Fruit fly (Drosophila melanogaster) whole organism, embryonic: Measurements from ENCODE around the gene CG43679.

Experiments used
- Asciz ChIP-seq: fragments of 200-800 bp; sonication (Bioruptor generic); optimal IDR thresholded peaks from 2 replicates; lab custom pipeline; 2017; ENCODE audit warnings: missing biosample characterization, mild to moderate bottlenecking, missing genetic modification characterization, missing genetic modification reagents
- Atf6 ChIP-seq: fragments of 200-800 bp; sonication (Bioruptor generic); IDR thresholded peaks from 2 replicates; pipeline ENCODE4 v1.3.6; 2022; ENCODE audit warnings: missing biosample characterization, missing genetic modification characterization
- CG10209 ChIP-seq: fragments of 200-800 bp; sonication (Bioruptor generic); optimal IDR thresholded peaks from 3 replicates; lab custom pipeline; 2017; ENCODE audit warnings: missing biosample characterization, mild to moderate bottlenecking, missing genetic modification characterization, missing genetic modification reagents
- CG10462 ChIP-seq: fragments of 200-800 bp; sonication (Bioruptor generic); optimal IDR thresholded peaks from 2 replicates; lab custom pipeline; 2016; ENCODE audit warnings: missing biosample characterization, missing genetic modification characterization
- CG10959 ChIP-seq: fragments of 200-800 bp; sonication (Bioruptor generic); IDR thresholded peaks from 2 replicates; pipeline ENCODE4 v1.3.6; 2022; ENCODE audit warnings: missing biosample characterization, missing genetic modification characterization
- CG11696 ChIP-seq: fragments of 200-800 bp; sonication (Bioruptor generic); IDR thresholded peaks from 2 replicates; pipeline ENCODE4 v1.3.6; 2022; ENCODE audit warnings: missing biosample characterization, missing genetic modification characterization
- CG12942 ChIP-seq: fragments of 200-800 bp; sonication (Bioruptor generic); optimal IDR thresholded peaks from 3 replicates; lab custom pipeline; 2016; ENCODE audit warnings: missing biosample characterization, missing genetic modification characterization
- CG14860 ChIP-seq: fragments of 200-800 bp; sonication (Bioruptor generic); IDR thresholded peaks from 3 replicates; pipeline ENCODE4 v1.3.6; 2022; ENCODE audit warnings: missing biosample characterization, missing genetic modification characterization; ENCODE audit not compliant: partially characterized antibody
- CG15269 ChIP-seq: fragments of 200-800 bp; sonication (Bioruptor generic); optimal IDR thresholded peaks from 2 replicates; lab custom pipeline; 2018; ENCODE audit warnings: missing biosample characterization, mild to moderate bottlenecking, missing genetic modification characterization, moderate library complexity
- CG17361 ChIP-seq: fragments of 200-800 bp; sonication (Bioruptor generic); IDR thresholded peaks from 3 replicates; pipeline ENCODE4 v1.3.6; 2022; ENCODE audit warnings: missing biosample characterization, missing genetic modification characterization
- CG17802 ChIP-seq: fragments of 200-800 bp; sonication (Bioruptor generic); optimal IDR thresholded peaks from 2 replicates; lab custom pipeline; 2018; ENCODE audit warnings: missing biosample characterization, mild to moderate bottlenecking, missing genetic modification characterization, moderate library complexity
- CG2202 ChIP-seq: fragments of 200-800 bp; sonication (Bioruptor generic); optimal IDR thresholded peaks from 2 replicates; lab custom pipeline; 2018; ENCODE audit warnings: missing biosample characterization, mild to moderate bottlenecking, missing genetic modification characterization
- CG3281 ChIP-seq: fragments of 200-800 bp; sonication (Bioruptor generic); optimal IDR thresholded peaks from 3 replicates; lab custom pipeline; 2017; ENCODE audit warnings: missing biosample characterization, mild to moderate bottlenecking, missing genetic modification characterization
- CG33213 ChIP-seq: fragments of 200-800 bp; sonication (Bioruptor generic); optimal IDR thresholded peaks from 3 replicates; lab custom pipeline; 2016; ENCODE audit warnings: missing biosample characterization, missing genetic modification characterization
- CG4360 ChIP-seq: fragments of 200-800 bp; sonication (Bioruptor generic); IDR thresholded peaks from 2 replicates; pipeline ENCODE4 v1.3.6; 2022; ENCODE audit warnings: missing biosample characterization, missing genetic modification characterization
- CG6272 ChIP-seq: fragments of 200-800 bp; sonication (Bioruptor generic); IDR thresholded peaks from 2 replicates; pipeline ENCODE4 v1.3.6; 2022; ENCODE audit warnings: missing biosample characterization, missing genetic modification characterization
- CG6683 ChIP-seq: fragments of 200-800 bp; sonication (Bioruptor generic); optimal IDR thresholded peaks from 2 replicates; lab custom pipeline; 2017; ENCODE audit warnings: missing biosample characterization, mild to moderate bottlenecking, missing genetic modification characterization, missing genetic modification reagents
- CG7963 ChIP-seq: fragments of 200-800 bp; sonication (Bioruptor generic); IDR thresholded peaks from 3 replicates; pipeline ENCODE4 v1.3.6; 2022; ENCODE audit warnings: missing biosample characterization, missing genetic modification characterization; ENCODE audit not compliant: partially characterized antibody
- CG8089 ChIP-seq: fragments of 200-800 bp; sonication (Bioruptor generic); optimal IDR thresholded peaks from 3 replicates; lab custom pipeline; 2016; ENCODE audit warnings: missing biosample characterization, missing genetic modification characterization
- CG8944 ChIP-seq: fragments of 200-800 bp; sonication (Bioruptor generic); optimal IDR thresholded peaks from 3 replicates; lab custom pipeline; 2016; ENCODE audit warnings: missing biosample characterization, missing genetic modification characterization
- CG9797 ChIP-seq: fragments of 200-800 bp; sonication (Bioruptor generic); optimal IDR thresholded peaks from 3 replicates; lab custom pipeline; 2018; ENCODE audit warnings: missing biosample characterization, mild to moderate bottlenecking, missing genetic modification characterization
- CG9932 ChIP-seq: fragments of 200-800 bp; sonication (Bioruptor generic); IDR thresholded peaks from 2 replicates; pipeline ENCODE4 v1.3.6; 2022; ENCODE audit warnings: missing biosample characterization, missing genetic modification characterization
- CHES-1-like ChIP-seq: fragments of 200-800 bp; sonication (Bioruptor generic); optimal IDR thresholded peaks from 2 replicates; lab custom pipeline; 2016; ENCODE audit warnings: missing biosample characterization, missing genetic modification characterization
- Dp ChIP-seq: fragments of 200-800 bp; sonication (Bioruptor generic); optimal IDR thresholded peaks from 2 replicates; lab custom pipeline; 2018; ENCODE audit warnings: missing biosample characterization, mild to moderate bottlenecking, missing genetic modification characterization, moderate library complexity
- Ets97D ChIP-seq: fragments of 200-800 bp; sonication (Bioruptor generic); optimal IDR thresholded peaks from 3 replicates; lab custom pipeline; 2016; ENCODE audit warnings: missing biosample characterization, missing genetic modification characterization
- Hmx ChIP-seq: fragments of 200-800 bp; sonication (Bioruptor generic); optimal IDR thresholded peaks from 2 replicates; lab custom pipeline; 2016; ENCODE audit warnings: missing biosample characterization, missing genetic modification characterization
- Mad ChIP-seq: fragments of 200-800 bp; sonication (Bioruptor generic); optimal IDR thresholded peaks from 2 replicates; lab custom pipeline; 2016; ENCODE audit warnings: missing biosample characterization, missing genetic modification characterization
- NFAT ChIP-seq: fragments of 200-800 bp; sonication (Bioruptor generic); IDR thresholded peaks from 2 replicates; pipeline ENCODE4 v1.3.6; 2022; ENCODE audit warnings: missing biosample characterization, missing genetic modification characterization
- Nf-YB ChIP-seq: fragments of 200-800 bp; sonication (Bioruptor generic); optimal IDR thresholded peaks from 3 replicates; lab custom pipeline; 2019; ENCODE audit warnings: missing biosample characterization, mild to moderate bottlenecking, missing genetic modification characterization, moderate library complexity
- Nf-YC ChIP-seq: fragments of 200-800 bp; optimal IDR thresholded peaks from 3 replicates; lab custom pipeline; 2019; ENCODE audit warnings: missing biosample characterization, mild to moderate bottlenecking, missing genetic modification characterization, moderate library complexity
- Oaz ChIP-seq: fragments of 200-800 bp; sonication (Bioruptor generic); IDR thresholded peaks from 2 replicates; pipeline ENCODE4 v1.3.6; 2022; ENCODE audit warnings: missing biosample characterization, missing genetic modification characterization
- cad ChIP-seq: fragments of >200 bp; optimal IDR thresholded peaks from 2 replicates; lab custom pipeline; 2017; ENCODE audit warnings: missing biosample characterization, missing genetic modification characterization
- cato ChIP-seq: fragments of 200-800 bp; sonication (Bioruptor generic); optimal IDR thresholded peaks from 2 replicates; lab custom pipeline; 2016; ENCODE audit warnings: missing biosample characterization, missing genetic modification characterization, borderline replicate concordance
- crol ChIP-seq: fragments of 200-800 bp; sonication (Bioruptor generic); IDR thresholded peaks from 2 replicates; pipeline ENCODE4 v1.3.6; 2022; ENCODE audit warnings: missing biosample characterization, missing genetic modification characterization
- exex ChIP-seq: fragments of 200-800 bp; sonication (Bioruptor generic); optimal IDR thresholded peaks from 4 replicates; lab custom pipeline; 2018; ENCODE audit warnings: missing biosample characterization, mild to moderate bottlenecking, missing genetic modification characterization, moderate library complexity
- ftz-f1 ChIP-seq: fragments of 200-800 bp; sonication (Bioruptor generic); optimal IDR thresholded peaks from 2 replicates; lab custom pipeline; 2016; ENCODE audit warnings: missing biosample characterization, missing genetic modification characterization
- gt ChIP-seq: fragments of 200-800 bp; sonication (Bioruptor generic); IDR thresholded peaks from 2 replicates; pipeline ENCODE4 v1.3.6; 2022; ENCODE audit warnings: missing biosample characterization, missing genetic modification characterization
- lbe ChIP-seq: fragments of 200-800 bp; sonication (Bioruptor generic); optimal IDR thresholded peaks from 2 replicates; lab custom pipeline; 2016; ENCODE audit warnings: missing biosample characterization, mild to moderate bottlenecking, missing genetic modification characterization
- nmo ChIP-seq: fragments of 200-800 bp; sonication (Bioruptor generic); optimal IDR thresholded peaks from 2 replicates; lab custom pipeline; 2018; ENCODE audit warnings: missing biosample characterization, mild to moderate bottlenecking, missing genetic modification characterization, moderate library complexity
- org-1 ChIP-seq: fragments of 200-800 bp; sonication (Bioruptor generic); optimal IDR thresholded peaks from 2 replicates; lab custom pipeline; 2017; ENCODE audit warnings: missing biosample characterization, missing genetic modification characterization
- ranshi ChIP-seq: fragments of 200-800 bp; sonication (Bioruptor generic); IDR thresholded peaks from 2 replicates; pipeline ENCODE4 v1.3.6; 2022; ENCODE audit warnings: missing biosample characterization, missing genetic modification characterization
- ro ChIP-seq: fragments of 200-800 bp; sonication (Bioruptor generic); IDR thresholded peaks from 2 replicates; pipeline ENCODE4 v1.3.6; 2022; ENCODE audit warnings: missing biosample characterization, missing genetic modification characterization
- sens-2 ChIP-seq: fragments of 200-800 bp; sonication (Bioruptor generic); IDR thresholded peaks from 2 replicates; pipeline ENCODE4 v1.3.6; 2022; ENCODE audit warnings: missing biosample characterization, missing genetic modification characterization
- sim ChIP-seq: fragments of 200-800 bp; sonication (Bioruptor generic); IDR thresholded peaks from 2 replicates; pipeline ENCODE4 v1.3.6; 2022; ENCODE audit warnings: missing biosample characterization, missing genetic modification characterization
- so ChIP-seq: fragments of 200-800 bp; sonication (Bioruptor generic); IDR thresholded peaks from 3 replicates; pipeline ENCODE4 v1.3.6; 2022; ENCODE audit warnings: missing biosample characterization, missing genetic modification characterization
- tio ChIP-seq: fragments of 200-800 bp; sonication (Bioruptor generic); optimal IDR thresholded peaks from 2 replicates; lab custom pipeline; 2017; ENCODE audit warnings: missing biosample characterization, missing genetic modification characterization, inconsistent platforms
- tx ChIP-seq: fragments of 200-800 bp; sonication (Bioruptor generic); optimal IDR thresholded peaks from 2 replicates; lab custom pipeline; 2016; ENCODE audit warnings: missing biosample characterization, missing genetic modification characterization
- wdn ChIP-seq: fragments of 200-800 bp; sonication (Bioruptor generic); IDR thresholded peaks from 2 replicates; pipeline ENCODE4 v1.3.6; 2022; ENCODE audit warnings: missing biosample characterization, missing genetic modification characterization
- zen2 ChIP-seq: fragments of 200-800 bp; sonication (Bioruptor generic); IDR thresholded peaks from 3 replicates; pipeline ENCODE4 v1.3.6; 2022; ENCODE audit warnings: missing biosample characterization, missing genetic modification characterization; ENCODE audit not compliant: partially characterized antibody

CG43679 gene

DNA sequence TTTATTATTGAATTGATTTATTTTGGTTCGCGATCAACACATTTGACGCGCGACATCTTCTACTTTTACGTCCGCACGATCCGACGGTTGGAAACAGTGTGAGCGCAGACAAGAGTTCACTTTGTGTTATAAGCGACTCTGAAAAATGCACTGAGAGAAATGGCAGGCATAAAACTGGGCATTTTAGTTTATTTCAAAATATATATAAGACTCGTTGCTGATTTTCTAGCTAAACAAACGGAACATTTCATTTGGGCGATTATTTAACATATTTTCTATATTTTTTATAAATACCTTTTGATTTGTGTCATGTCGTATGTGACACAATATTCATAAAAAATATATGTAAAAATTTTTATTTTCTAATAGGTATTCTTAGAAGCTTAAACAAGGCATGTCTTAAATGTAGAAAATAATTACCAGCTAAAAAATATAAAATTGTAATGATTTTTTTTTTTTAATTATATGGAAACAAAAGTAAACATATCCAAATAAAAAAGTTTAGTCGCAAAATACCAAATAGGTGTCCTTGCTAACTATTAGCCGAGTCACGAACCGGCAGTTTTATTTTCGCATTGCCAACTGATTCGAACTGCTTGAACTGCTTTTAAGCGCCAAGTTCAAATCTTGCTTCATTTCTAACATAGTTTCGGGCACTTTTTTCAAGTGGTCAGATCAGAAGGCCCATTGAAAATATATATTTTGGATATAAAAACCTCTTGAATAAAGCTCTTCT is 37.1 kb downstream of the CG43679 start, which contains the start of gene Reck (continued):
- TF ChIP-seq zen2 (GFP tag; lab: Robert Waterston, UW) (no peak), CG6683 (GFP tag; lab: Kevin White, UChicago) (peak; percentile 65), CG9797 (GFP tag; lab: Kevin White, UChicago) (peak; percentile 26), Mad (GFP tag; lab: Kevin White, UChicago) (peak; percentile 71), CG10959 (peak; percentile 66), sens-2 (GFP tag; lab: Robert Waterston, UW) (peak; percentile 85), CG4360 (GFP tag; lab: Robert Waterston, UW) (peak; percentile 43; the same call in 1 of the 2 replicates), CHES-1-like (GFP tag; lab: Kevin White, UChicago) (no peak), CG8089 (GFP tag; lab: Kevin White, UChicago) (peak; percentile 44), Oaz (GFP tag; lab: Robert Waterston, UW) (peak; percentile 57; the same call in 1 of the 2 replicates), CG6272 (GFP tag; lab: Robert Waterston, UW) (peak; percentile 32; the same call in 1 of the 2 replicates), Atf6 (GFP tag; lab: Robert Waterston, UW) (peak; percentile 80; the same call in 1 of the 2 replicates), tio (GFP tag; lab: Kevin White, UChicago) (peak; percentile 83), CG12942 (GFP tag; lab: Kevin White, UChicago) (peak; percentile 68), Ets97D (peak; percentile 29), exex (tag; lab: Kevin White, UChicago) (peak; percentile 29), ro (GFP tag; lab: Robert Waterston, UW) (0 out of 2 replicates have a peak, but pooled peaks have one; percentile 33), nmo (GFP tag; lab: Kevin White, UChicago) (peak; percentile 82), so (GFP tag; lab: Robert Waterston, UW) (no peak; the same call in none of the 3 replicates), CG10209 (GFP tag; lab: Kevin White, UChicago) (peak; percentile 73), crol (GFP tag; lab: Robert Waterston, UW) (no peak), ftz-f1 (GFP tag; lab: Kevin White, UChicago) (no peak), CG7963 (GFP tag; lab: Robert Waterston, UW) (no peak), NFAT (GFP tag; lab: Robert Waterston, UW) (peak; percentile 63; the same call in 1 of the 2 replicates), org-1 (GFP tag; lab: Kevin White, UChicago) (peak; percentile 22), CG8944 (GFP tag; lab: Kevin White, UChicago) (peak; percentile 12), Nf-YB (GFP tag; lab: Kevin White, UChicago) (peak; percentile 65), Hmx (GFP tag; lab: Kevin White, UChicago) (no peak), Nf-YC (tag; lab: Kevin White, UChicago) (peak; percentile 40), ranshi (peak; percentile 83), wdn (GFP tag; lab: Robert Waterston, UW) (no peak), CG10462 (GFP tag; lab: Kevin White, UChicago) (peak; percentile 42), cato (GFP tag; lab: Kevin White, UChicago) (peak; percentile 43), sim (peak; percentile 75), CG17361 (GFP tag; lab: Robert Waterston, UW) (peak; percentile 77), CG33213 (GFP tag; lab: Kevin White, UChicago) (peak; percentile 48), Asciz (peak; percentile 83), tx (peak; percentile 12), gt (GFP tag; lab: Robert Waterston, UW) (peak; percentile 29; the same call in 1 of the 2 replicates), CG2202 (tag; lab: Kevin White, UChicago) (peak; percentile 71), Dp (GFP tag; lab: Kevin White, UChicago) (peak; percentile 52), CG17802 (peak; percentile 50), CG9932 (GFP tag; lab: Robert Waterston, UW) (peak; percentile 60), lbe (GFP tag; lab: Kevin White, UChicago) (peak; percentile 65), CG15269 (tag; lab: Kevin White, UChicago) (peak; percentile 83), CG14860 (GFP tag; lab: Robert Waterston, UW) (no peak), cad (no peak), CG3281 (GFP tag; lab: Kevin White, UChicago) (peak; percentile 84), CG11696 (GFP tag; lab: Robert Waterston, UW) (peak; percentile 61)
